Worm (Caenorhabditis elegans): Measurements from ENCODE around the gene Y81G3A.1.

The Y81G3A.1 gene

DNA sequence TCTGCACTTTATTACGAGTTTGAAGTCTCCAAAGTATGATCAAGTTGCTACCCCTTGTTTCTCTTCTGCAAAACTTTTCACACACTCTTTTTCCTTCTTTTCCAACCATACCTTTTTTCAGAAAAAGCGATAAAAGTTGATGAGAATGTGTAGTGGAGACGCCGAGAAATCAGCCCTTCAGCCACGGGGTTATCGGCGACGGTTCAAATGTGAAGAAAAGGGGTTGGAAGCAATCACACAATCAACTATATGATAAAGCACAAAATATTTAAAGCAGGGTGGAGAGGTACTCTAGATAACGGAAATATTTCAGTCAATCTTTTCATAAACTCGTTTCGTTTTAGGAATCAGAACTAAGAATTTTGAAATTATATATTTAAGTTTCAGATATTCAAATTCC lies 10.6 kb downstream of the Y81G3A.1 start, which contains the start of gene F42G4.5:
F42G4.5 (plus strand) TSS at position 379 of the 400 bp plus-strand sequence.
- TF ChIP-seq M03D4.4 (tag; optimal IDR thresholded peaks at IDR 0.05) (no peak), nhr-2 (tag; optimal IDR thresholded peaks at IDR 0.05) (no peak), mls-2 (tag; optimal IDR thresholded peaks at IDR 0.05) (no peak), drap-1 (GFP tag; optimal IDR thresholded peaks at IDR 0.05) (no peak), nhr-28 (tag; optimal IDR thresholded peaks at IDR 0.05) (no peak), lin-13 (tag; optimal IDR thresholded peaks at IDR 0.05) (no peak), bed-3 (GFP tag; optimal IDR thresholded peaks at IDR 0.05) (no peak), unc-62 (GFP tag; optimal IDR thresholded peaks at IDR 0.05) (no peak), nhr-237 (tag; optimal IDR thresholded peaks at IDR 0.05) (no peak), nhr-12 (tag; optimal IDR thresholded peaks at IDR 0.05) (no peak), cnd-1 (tag; optimal IDR thresholded peaks at IDR 0.05) (no peak), unc-120 (tag; optimal IDR thresholded peaks at IDR 0.05; ENCODE audit: poor library complexity, severe bottlenecking) (no peak), ztf-11 (tag; optimal IDR thresholded peaks at IDR 0.05) (no peak), unc-39 (tag; optimal IDR thresholded peaks at IDR 0.05) (no peak), hlh-1 (tag; optimal IDR thresholded peaks at IDR 0.05) (no peak), sptf-1 (tag; optimal IDR thresholded peaks at IDR 0.05) (no peak), lsy-2 (tag; optimal IDR thresholded peaks at IDR 0.05) (no peak)

DNA sequence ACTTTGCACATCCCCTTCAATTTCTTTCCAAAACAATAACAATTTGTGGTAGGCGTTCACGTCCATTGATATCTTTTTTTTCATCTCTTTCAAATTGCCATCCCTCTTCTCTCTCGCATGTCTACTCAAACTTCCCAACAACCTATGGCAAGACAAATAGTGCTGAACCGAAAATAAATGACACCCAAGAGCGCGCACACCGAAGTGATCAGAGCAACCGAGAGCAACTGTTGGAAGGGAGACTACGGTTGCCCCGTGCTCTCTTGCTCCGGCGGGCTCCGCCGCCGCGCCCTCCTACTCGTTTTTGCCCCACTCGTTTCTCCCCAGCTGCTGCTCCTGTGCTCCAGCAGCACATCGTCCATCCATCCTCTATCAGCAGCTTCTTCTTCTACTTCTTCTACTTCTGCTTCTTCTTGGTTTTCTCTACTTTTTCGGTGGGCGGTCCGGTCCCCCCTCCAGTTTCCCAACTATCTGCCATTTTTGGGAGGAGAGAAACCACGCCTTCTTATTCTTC lies 16.9 kb downstream of the Y81G3A.1 start:
- TF ChIP-seq elt-3 (tag; optimal IDR thresholded peaks at IDR 0.05) (no peak), hlh-1 (tag; optimal IDR thresholded peaks at IDR 0.05) (peak; percentile 68)

DNA sequence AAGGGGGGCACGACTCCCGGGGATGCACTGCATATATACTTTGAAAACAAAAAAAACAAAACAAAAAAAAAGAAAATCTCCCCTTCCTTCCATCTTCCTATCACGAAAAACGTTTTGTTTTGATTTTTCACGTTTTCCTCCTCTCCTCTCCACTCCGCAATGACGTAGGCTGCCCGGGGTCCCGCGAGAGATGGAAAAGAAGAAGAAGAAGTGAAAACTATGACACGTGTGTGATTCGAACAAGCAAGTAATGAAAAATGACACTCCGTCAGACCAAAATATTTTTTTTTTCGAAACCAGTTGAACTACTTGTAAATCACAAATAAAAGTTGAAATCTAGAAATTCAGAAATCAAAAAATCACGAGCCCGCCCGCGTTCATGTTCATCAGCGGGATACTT lies 18.5 kb downstream of the Y81G3A.1 start:
- TF ChIP-seq nhr-237 (tag; optimal IDR thresholded peaks at IDR 0.05) (no peak), tbx-8 (GFP tag; optimal IDR thresholded peaks at IDR 0.05) (no peak), pha-4 (tag; optimal IDR thresholded peaks at IDR 0.05) (no peak), unc-39 (tag; optimal IDR thresholded peaks at IDR 0.05) (no peak), ham-2 (GFP tag; optimal IDR thresholded peaks at IDR 0.05) (no peak), mls-2 (tag; optimal IDR thresholded peaks at IDR 0.05) (no peak), ces-1 (GFP tag; optimal IDR thresholded peaks at IDR 0.05) (no peak), ceh-83 (GFP tag; optimal IDR thresholded peaks at IDR 0.05) (no peak), unc-62 (GFP tag; optimal IDR thresholded peaks at IDR 0.05) (no peak), hlh-1 (tag; optimal IDR thresholded peaks at IDR 0.05) (no peak), ztf-11 (tag; optimal IDR thresholded peaks at IDR 0.05) (no peak), nhr-2 (tag; optimal IDR thresholded peaks at IDR 0.05) (no peak), nhr-76 (tag; optimal IDR thresholded peaks at IDR 0.05) (no peak), blmp-1 (tag; optimal IDR thresholded peaks at IDR 0.05) (no peak), nhr-28 (tag; optimal IDR thresholded peaks at IDR 0.05) (no peak), sptf-1 (tag; optimal IDR thresholded peaks at IDR 0.05) (no peak), elt-1 (tag; optimal IDR thresholded peaks at IDR 0.05; ENCODE audit: borderline replicate concordance, insufficient read depth) (no peak), ceh-43 (GFP tag; optimal IDR thresholded peaks at IDR 0.05) (no peak), elt-3 (tag; optimal IDR thresholded peaks at IDR 0.05) (no peak)

DNA sequence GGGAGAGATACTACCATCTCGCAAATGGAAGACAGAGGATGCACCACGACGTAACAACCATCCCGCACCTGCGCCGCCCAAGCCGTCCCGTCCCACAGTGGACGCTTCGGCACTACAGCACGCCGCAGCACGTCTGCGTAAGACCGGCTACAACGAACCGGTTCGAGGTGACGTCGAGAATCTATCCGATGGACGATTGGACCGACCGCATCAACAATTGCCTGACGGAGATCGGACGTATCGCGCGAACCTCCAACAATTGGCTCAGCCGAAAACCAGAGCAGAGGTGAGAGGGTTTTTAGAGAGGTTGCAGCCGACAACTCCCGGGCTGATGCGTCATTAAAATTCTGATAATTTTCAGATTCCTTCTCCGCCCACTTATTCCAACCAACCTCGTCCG lies 24.5 kb downstream of the Y81G3A.1 start:
- TF ChIP-seq mls-2 (tag; optimal IDR thresholded peaks at IDR 0.05) (no peak), ceh-39 (tag; optimal IDR thresholded peaks at IDR 0.05) (no peak), flh-1 (GFP tag; optimal IDR thresholded peaks at IDR 0.05) (no peak), mep-1 (tag; optimal IDR thresholded peaks at IDR 0.05) (no peak), sptf-1 (tag; optimal IDR thresholded peaks at IDR 0.05) (no peak), cnd-1 (tag; optimal IDR thresholded peaks at IDR 0.05) (no peak), nhr-28 (tag; optimal IDR thresholded peaks at IDR 0.05) (no peak), tbx-8 (GFP tag; optimal IDR thresholded peaks at IDR 0.05) (no peak), hlh-1 (tag; optimal IDR thresholded peaks at IDR 0.05) (no peak), elt-1 (tag; optimal IDR thresholded peaks at IDR 0.05; ENCODE audit: borderline replicate concordance, insufficient read depth) (no peak), nhr-76 (tag; optimal IDR thresholded peaks at IDR 0.05) (no peak), unc-39 (tag; optimal IDR thresholded peaks at IDR 0.05) (no peak), lin-32 (GFP tag; optimal IDR thresholded peaks at IDR 0.05) (no peak), unc-62 (GFP tag; optimal IDR thresholded peaks at IDR 0.05) (no peak), ham-2 (GFP tag; optimal IDR thresholded peaks at IDR 0.05) (no peak)

- TF ChIP-seq tbx-8 (GFP tag; optimal IDR thresholded peaks at IDR 0.05): no peak
- TF ChIP-seq drap-1 (GFP tag; optimal IDR thresholded peaks at IDR 0.05): no peak
- TF ChIP-seq nhr-28 (tag; optimal IDR thresholded peaks at IDR 0.05): no peak
- TF ChIP-seq lin-13 (tag; optimal IDR thresholded peaks at IDR 0.05): no peak
- peak; percentile 58 for TF ChIP-seq unc-120 (tag; optimal IDR thresholded peaks at IDR 0.05; ENCODE audit: poor library complexity, severe bottlenecking)
These were observed 27.1 kb downstream of the Y81G3A.1 start, which contains the start of gene zyx-1 for ce11 chrII:13056580-13056979. zyx-1 (plus strand) TSS chrII:13056910.
